Worm (Caenorhabditis elegans): ENCODE measurements around the gene flap-1.

Gene flap-1

DNA sequence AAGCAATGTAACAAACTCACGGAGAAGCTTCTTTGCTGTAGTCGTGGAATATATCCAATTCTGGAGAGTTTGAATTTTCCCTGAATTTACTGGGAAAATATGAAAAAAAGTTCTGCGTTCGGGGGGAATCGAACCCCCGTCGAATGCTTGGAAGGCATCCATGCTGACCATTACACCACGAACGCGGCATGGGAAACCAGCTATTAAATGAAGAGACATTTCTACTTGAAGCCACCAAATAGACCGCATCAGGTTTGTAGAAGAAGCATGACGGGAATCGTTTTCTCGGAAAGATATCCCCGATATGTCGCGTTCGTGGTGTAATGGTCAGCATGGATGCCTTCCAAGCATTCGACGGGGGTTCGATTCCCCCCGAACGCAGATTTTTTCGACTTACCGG, 40.1 kb downstream of the flap-1 start (continued):
- TF ChIP-seq pha-4 (GFP tag; IDR thresholded peaks at IDR 0.05) (peak; percentile 66; the same call in 1 of the 2 replicates), pha-4 (tag; optimal IDR thresholded peaks at IDR 0.05) (no peak), fos-1 (tag; optimal IDR thresholded peaks at IDR 0.05) (no peak), lin-15B (tag; optimal IDR thresholded peaks at IDR 0.05) (no peak), hlh-11 (tag; optimal IDR thresholded peaks at IDR 0.05) (peak; percentile 29), nhr-6 (tag; optimal IDR thresholded peaks at IDR 0.05) (peak; percentile 13), F37D6.2 (tag; optimal IDR thresholded peaks at IDR 0.05) (peak; percentile 18), ctbp-1 (GFP tag; IDR thresholded peaks at IDR 0.05) (peak; percentile 73; the same call in 1 of the 2 replicates), ama-1 (optimal IDR thresholded peaks at IDR 0.05) (no peak), zip-11 (GFP tag; IDR thresholded peaks at IDR 0.05) (no peak), ces-1 (GFP tag; optimal IDR thresholded peaks at IDR 0.05) (no peak), F26F4.8 (GFP tag; conservative IDR thresholded peaks at IDR 0.05) (peak; percentile 73), tra-1 (GFP tag; IDR thresholded peaks at IDR 0.05) (peak; percentile 77), egl-27 (tag; optimal IDR thresholded peaks at IDR 0.05) (no peak), nhr-102 (tag; optimal IDR thresholded peaks at IDR 0.05) (peak; percentile 49), nhr-111 (GFP tag; optimal IDR thresholded peaks at IDR 0.05) (no peak), pqm-1 (tag; optimal IDR thresholded peaks at IDR 0.05) (no peak), set-16 (GFP tag; IDR thresholded peaks at IDR 0.05) (no peak), lim-7 (GFP tag; IDR thresholded peaks at IDR 0.05) (peak; percentile 87), hmg-1.1 (GFP tag; IDR thresholded peaks at IDR 0.05) (peak; percentile 70), nhr-11 (tag; optimal IDR thresholded peaks at IDR 0.05) (no peak), spr-3 (GFP tag; optimal IDR thresholded peaks at IDR 0.05) (peak; percentile 19), cey-2 (tag; optimal IDR thresholded peaks at IDR 0.05; ENCODE audit: borderline replicate concordance, insufficient read depth) (no peak), Y105C5A.15 (GFP tag; IDR thresholded peaks at IDR 0.05) (peak; percentile 79; the same call in 1 of the 2 replicates), T26A8.4 (GFP tag; IDR thresholded peaks at IDR 0.05) (peak; percentile 80), lsy-2 (tag; optimal IDR thresholded peaks at IDR 0.05) (peak in 1 of 2 experiments; percentile 48), saeg-2 (GFP tag; IDR thresholded peaks at IDR 0.05) (0 out of 2 replicates have a peak, but pooled peaks have one; percentile 36), egl-43 (GFP tag; IDR thresholded peaks at IDR 0.05) (peak; percentile 84)

DNA sequence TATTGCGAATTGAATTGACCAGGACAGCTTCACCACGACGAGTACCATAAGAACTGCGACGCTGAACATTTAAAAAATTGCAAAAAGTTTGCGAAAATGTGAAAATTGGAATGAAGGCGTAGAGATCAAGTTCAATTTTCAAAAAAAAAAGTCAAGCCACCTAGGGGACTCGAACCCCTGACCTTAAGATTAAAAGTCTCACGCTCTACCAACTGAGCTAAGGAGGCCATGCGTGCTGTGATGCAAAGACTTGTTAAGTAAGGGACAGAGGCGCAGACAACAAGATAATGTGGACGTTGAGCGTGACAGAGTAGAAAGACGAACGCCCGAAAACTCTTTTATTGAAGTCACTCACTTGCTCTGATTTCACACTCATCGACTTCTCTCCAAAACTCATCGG, 41.1 kb downstream of the flap-1 start:
- TF ChIP-seq nhr-10 (tag; optimal IDR thresholded peaks at IDR 0.05), result no peak
- peak; percentile 29 for TF ChIP-seq snpc-4 (tag; optimal IDR thresholded peaks at IDR 0.05)
- peak; percentile 94 for TF ChIP-seq vab-7 (GFP tag; IDR thresholded peaks at IDR 0.05)
- peak; percentile 85 for TF ChIP-seq aha-1 (tag)
- peak; percentile 14 for TF ChIP-seq ama-1 (optimal IDR thresholded peaks at IDR 0.05)
- TF ChIP-seq Y48G9A.11 (GFP tag; IDR thresholded peaks at IDR 0.05), result peak; percentile 80
- peak in 1 of 2 experiments; percentile 75 for TF ChIP-seq lsy-2 (tag; optimal IDR thresholded peaks at IDR 0.05)
- TF ChIP-seq lin-15B (tag; optimal IDR thresholded peaks at IDR 0.05), result no peak
- TF ChIP-seq Y75B8A.6 (GFP tag; IDR thresholded peaks at IDR 0.05), result no peak
- no peak for TF ChIP-seq zip-2 (tag; optimal IDR thresholded peaks at IDR 0.05)
- peak; percentile 79 for TF ChIP-seq snpc-1.2 (GFP tag; IDR thresholded peaks at IDR 0.05)
- no peak for TF ChIP-seq jun-1 (tag; optimal IDR thresholded peaks at IDR 0.05)
- peak; percentile 84 for TF ChIP-seq arid-1 (GFP tag; conservative IDR thresholded peaks at IDR 0.05)
- no peak for TF ChIP-seq nhr-102 (tag; optimal IDR thresholded peaks at IDR 0.05)
- no peak for TF ChIP-seq fkh-10 (GFP tag; optimal IDR thresholded peaks at IDR 0.05)
- TF ChIP-seq dpl-1 (GFP tag; optimal IDR thresholded peaks at IDR 0.05), result peak; percentile 50
- TF ChIP-seq madf-5 (GFP tag; IDR thresholded peaks at IDR 0.05), result 0 out of 4 replicates have a peak, but pooled peaks have one; percentile 43 to 69
- peak; percentile 95 for TF ChIP-seq dmd-8 (GFP tag; IDR thresholded peaks at IDR 0.05)
- no peak for TF ChIP-seq pqm-1 (tag; optimal IDR thresholded peaks at IDR 0.05)
- TF ChIP-seq hif-1 (tag; optimal IDR thresholded peaks at IDR 0.05), result peak in 1 of 2 experiments; percentile 62
- no peak for TF ChIP-seq ztf-11 (tag; optimal IDR thresholded peaks at IDR 0.05)
- TF ChIP-seq mdt-29 (GFP tag; IDR thresholded peaks at IDR 0.05), result peak; percentile 66; the same call in 1 of the 2 replicates
- TF ChIP-seq nhr-11 (tag; optimal IDR thresholded peaks at IDR 0.05), result peak; percentile 1
- TF ChIP-seq lin-1 (GFP tag; IDR thresholded peaks at IDR 0.05), result peak; percentile 62
- TF ChIP-seq mxl-2 (GFP tag; conservative IDR thresholded peaks at IDR 0.05), result peak; percentile 75; the same call in 1 of the 2 replicates
- peak; percentile 65; the same call in 1 of the 2 replicates for TF ChIP-seq php-3 (GFP tag; IDR thresholded peaks at IDR 0.05)
- TF ChIP-seq lin-29 (GFP tag; IDR thresholded peaks at IDR 0.05), result 0 out of 2 replicates have a peak, but pooled peaks have one; percentile 24
- TF ChIP-seq daf-16 (GFP tag; optimal IDR thresholded peaks at IDR 0.05), result peak in 1 of 2 experiments; percentile 72
- TF ChIP-seq daf-16 (tag; optimal IDR thresholded peaks at IDR 0.05), result peak; percentile 36
